Worm (Caenorhabditis elegans): ENCODE results near the gene K07H8.8.

Gene K07H8.8

ce11 chrIV:8254193-8254592 is 14.0 kb downstream of the K07H8.8 start:
- TF ChIP-seq nhr-43 (tag; optimal IDR thresholded peaks at IDR 0.05; ENCODE audit: poor library complexity, severe bottlenecking) (peak; percentile 0), elt-1 (tag; optimal IDR thresholded peaks at IDR 0.05) (peak; percentile 82), zag-1 (tag; optimal IDR thresholded peaks at IDR 0.05) (no peak), nhr-23 (tag; optimal IDR thresholded peaks at IDR 0.05) (peak; percentile 62)

ce11 chrIV:8252856-8253255 is 15.4 kb downstream of the K07H8.8 start:
- peak; percentile 58 for TF ChIP-seq nhr-23 (tag; optimal IDR thresholded peaks at IDR 0.05)
- TF ChIP-seq jun-1 (tag; optimal IDR thresholded peaks at IDR 0.05): peak; percentile 31
- no peak for TF ChIP-seq unc-39 (tag; optimal IDR thresholded peaks at IDR 0.05)
- peak; percentile 70 for TF ChIP-seq lin-39 (tag; optimal IDR thresholded peaks at IDR 0.05)
- TF ChIP-seq lin-15B (tag; optimal IDR thresholded peaks at IDR 0.05): no peak
- TF ChIP-seq hmg-11 (tag; optimal IDR thresholded peaks at IDR 0.05): peak; percentile 89
- peak; percentile 22 for TF ChIP-seq tbx-2 (tag; optimal IDR thresholded peaks at IDR 0.05)
- no peak for TF ChIP-seq mdl-1 (tag; optimal IDR thresholded peaks at IDR 0.05)
- peak; percentile 71 for TF ChIP-seq nfya-1 (tag; optimal IDR thresholded peaks at IDR 0.05; ENCODE audit: insufficient read depth)
- peak; percentile 57 for TF ChIP-seq nhr-43 (tag; optimal IDR thresholded peaks at IDR 0.05; ENCODE audit: poor library complexity, severe bottlenecking)
- peak; percentile 64 for TF ChIP-seq pha-4 (tag; optimal IDR thresholded peaks at IDR 0.05)
- TF ChIP-seq lsy-12 (tag; optimal IDR thresholded peaks at IDR 0.05): peak; percentile 48
- no peak for TF ChIP-seq R02D3.7 (tag; optimal IDR thresholded peaks at IDR 0.05)
- peak in 1 of 3 experiments; percentile 72 for TF ChIP-seq elt-3 (tag; optimal IDR thresholded peaks at IDR 0.05)
- peak; percentile 51 for TF ChIP-seq nhr-25 (tag; optimal IDR thresholded peaks at IDR 0.05)
- no peak for TF ChIP-seq fkh-10 (GFP tag; optimal IDR thresholded peaks at IDR 0.05)
- peak; percentile 66 for TF ChIP-seq elt-2 (tag; optimal IDR thresholded peaks at IDR 0.05)
- TF ChIP-seq nhr-67 (tag; optimal IDR thresholded peaks at IDR 0.05): no peak
- TF ChIP-seq skn-1 (tag; optimal IDR thresholded peaks at IDR 0.05): peak; percentile 35
- TF ChIP-seq mml-1 (tag; optimal IDR thresholded peaks at IDR 0.05): no peak
- peak; percentile 13 for TF ChIP-seq pqm-1 (tag; optimal IDR thresholded peaks at IDR 0.05)
- peak; percentile 16 for TF ChIP-seq egl-5 (tag; optimal IDR thresholded peaks at IDR 0.05)

ce11 chrIV:8251346-8251745 is 16.9 kb downstream of the K07H8.8 start:
- TF ChIP-seq elt-2 (tag; optimal IDR thresholded peaks at IDR 0.05) (peak; percentile 82), jun-1 (tag; optimal IDR thresholded peaks at IDR 0.05) (peak; percentile 8), lsy-12 (tag; optimal IDR thresholded peaks at IDR 0.05) (no peak), pqm-1 (tag; optimal IDR thresholded peaks at IDR 0.05) (peak; percentile 71)

ce11 chrIV:8247341-8247740 is 20.9 kb downstream of the K07H8.8 start:
- TF ChIP-seq R02D3.7 (tag; optimal IDR thresholded peaks at IDR 0.05) (no peak), nhr-23 (tag; optimal IDR thresholded peaks at IDR 0.05) (peak; percentile 34), elt-1 (tag; optimal IDR thresholded peaks at IDR 0.05) (peak; percentile 94), fkh-10 (GFP tag; optimal IDR thresholded peaks at IDR 0.05) (no peak)

ce11 chrIV:8244112-8244511 is 24.1 kb downstream of the K07H8.8 start, which contains the start of gene T09A12.1:
Gene T09A12.1, plus strand, starts transcription at chrIV:8244412.
- TF ChIP-seq eor-1 (tag; optimal IDR thresholded peaks at IDR 0.05) (no peak), ztf-4 (tag; optimal IDR thresholded peaks at IDR 0.05) (no peak), tbx-2 (tag; optimal IDR thresholded peaks at IDR 0.05) (no peak), nhr-77 (tag; optimal IDR thresholded peaks at IDR 0.05) (no peak), elt-2 (tag; optimal IDR thresholded peaks at IDR 0.05) (no peak), nfya-1 (tag; optimal IDR thresholded peaks at IDR 0.05; ENCODE audit: insufficient read depth) (no peak), skn-1 (tag; optimal IDR thresholded peaks at IDR 0.05) (no peak), nhr-23 (tag; optimal IDR thresholded peaks at IDR 0.05) (no peak), fkh-2 (tag; optimal IDR thresholded peaks at IDR 0.05) (no peak)

- no peak for TF ChIP-seq ztf-11 (tag; optimal IDR thresholded peaks at IDR 0.05)
- TF ChIP-seq pha-4 (tag; optimal IDR thresholded peaks at IDR 0.05): no peak
- TF ChIP-seq tbx-2 (tag; optimal IDR thresholded peaks at IDR 0.05): no peak
- TF ChIP-seq aly-2 (tag; optimal IDR thresholded peaks at IDR 0.05): no peak
- TF ChIP-seq lin-15B (tag; optimal IDR thresholded peaks at IDR 0.05): no peak
- TF ChIP-seq hmg-11 (tag; optimal IDR thresholded peaks at IDR 0.05): no peak
- TF ChIP-seq ZK546.5 (tag; optimal IDR thresholded peaks at IDR 0.05): no peak
- no peak for TF ChIP-seq unc-39 (tag; optimal IDR thresholded peaks at IDR 0.05)
- TF ChIP-seq ama-1 (optimal IDR thresholded peaks at IDR 0.05): no peak
- TF ChIP-seq sea-2 (GFP tag; optimal IDR thresholded peaks at IDR 0.05): no peak
- TF ChIP-seq nhr-76 (tag; optimal IDR thresholded peaks at IDR 0.05): no peak
- TF ChIP-seq unc-62 (GFP tag; optimal IDR thresholded peaks at IDR 0.05): no peak
- no peak for TF ChIP-seq ceh-82 (tag; optimal IDR thresholded peaks at IDR 0.05)
- TF ChIP-seq lsy-12 (tag; optimal IDR thresholded peaks at IDR 0.05): no peak
- no peak for TF ChIP-seq mdl-1 (tag; optimal IDR thresholded peaks at IDR 0.05)
These were observed 24.6 kb downstream of the K07H8.8 start, which contains the start of gene T09A12.8 for ce11 chrIV:8243599-8243998. Gene T09A12.8, minus strand, starts transcription at chrIV:8243699.

Data from whole organism, L3 larva.